Fruit fly (Drosophila melanogaster): ENCODE results near the gene Rpt2.

The Rpt2 gene

DNA sequence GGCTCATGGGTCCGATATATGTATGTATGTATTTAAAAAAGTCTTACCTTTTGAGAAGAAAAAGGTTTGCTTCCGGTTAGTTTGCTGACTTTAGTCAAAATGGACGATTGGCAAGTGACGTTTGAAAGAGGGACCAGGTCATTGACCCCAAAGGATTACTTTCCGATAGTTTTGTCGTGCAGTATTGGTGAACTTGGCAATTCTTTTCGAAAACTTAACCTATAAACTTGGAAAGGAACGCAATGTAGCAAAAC lies 2.0 kb upstream of the Rpt2 start, which contains the start of gene RpS19b:
Gene RpS19b (minus strand): TSS at position 101 of the 254 bp plus-strand sequence.
- TF ChIP-seq CG9705 (GFP tag; optimal IDR thresholded peaks at IDR 0.05) (no peak), tai (GFP tag; optimal IDR thresholded peaks at IDR 0.05) (no peak), dl (GFP tag; optimal IDR thresholded peaks at IDR 0.05; ENCODE audit: insufficient read depth in 1 of 2, partially characterized antibody in 2 of 2) (no peak), dsf (GFP tag; optimal IDR thresholded peaks at IDR 0.05; ENCODE audit: borderline replicate concordance) (no peak), Mio (GFP tag; optimal IDR thresholded peaks at IDR 0.05) (no peak), Vsx2 (GFP tag; optimal IDR thresholded peaks at IDR 0.05; ENCODE audit: partially characterized antibody) (no peak), foxo (GFP tag; optimal IDR thresholded peaks at IDR 0.05) (no peak), N (GFP tag; optimal IDR thresholded peaks at IDR 0.05) (no peak), usp (GFP tag; optimal IDR thresholded peaks at IDR 0.05) (no peak)

dm6 chr3R:23928950-23929602 lies 2.3 kb downstream of the Rpt2 start, which contains the start of the genes CG43998, CG43999 and CG31142:
TSS of gene CG43998 (minus strand) at chr3R:23929000.
TSS of gene CG43999 (minus strand) at chr3R:23929000.
TSS of gene CG31142 (plus strand) at chr3R:23929243.
- peak; percentile 4 for TF ChIP-seq rgr (GFP tag; optimal IDR thresholded peaks at IDR 0.05)
- TF ChIP-seq HLH106 (tag; optimal IDR thresholded peaks at IDR 0.05), result peak; percentile 0
- peak; percentile 73 for TF ChIP-seq woc (GFP tag; optimal IDR thresholded peaks at IDR 0.05)
- TF ChIP-seq OdsH (GFP tag; optimal IDR thresholded peaks at IDR 0.05), result no peak
- TF ChIP-seq CG32264 (GFP tag; optimal IDR thresholded peaks at IDR 0.05), result no peak

dm6 chr3R:23927429-23927828 lies 3.9 kb downstream of the Rpt2 start, which contains the start of gene CG13601:
TSS of gene CG13601 (minus strand) at chr3R:23927634.
- no peak for TF ChIP-seq Rel (GFP tag; optimal IDR thresholded peaks at IDR 0.05)
- no peak for TF ChIP-seq Rel (tag; optimal IDR thresholded peaks at IDR 0.05)
- no peak for TF ChIP-seq Myc (optimal IDR thresholded peaks at IDR 0.05)
- TF ChIP-seq h (GFP tag; optimal IDR thresholded peaks at IDR 0.05), result peak; percentile 4
- no peak for TF ChIP-seq dmrt93B (GFP tag; optimal IDR thresholded peaks at IDR 0.05)
- peak; percentile 26 for TF ChIP-seq HLH106 (tag; optimal IDR thresholded peaks at IDR 0.05)
- TF ChIP-seq OdsH (GFP tag; optimal IDR thresholded peaks at IDR 0.05), result peak; percentile 17
- peak; percentile 31 for TF ChIP-seq Hr83 (GFP tag; optimal IDR thresholded peaks at IDR 0.05; ENCODE audit: poor library complexity, severe bottlenecking)
- peak; percentile 3 for TF ChIP-seq woc (GFP tag; optimal IDR thresholded peaks at IDR 0.05)
- TF ChIP-seq rgr (GFP tag; optimal IDR thresholded peaks at IDR 0.05), result peak; percentile 5
- TF ChIP-seq Jra (GFP tag; optimal IDR thresholded peaks at IDR 0.05), result peak; percentile 21
- peak in 1 of 2 experiments; percentile 47 for TF ChIP-seq foxo (GFP tag; optimal IDR thresholded peaks at IDR 0.05)
- TF ChIP-seq sv (GFP tag; optimal IDR thresholded peaks at IDR 0.05), result peak; percentile 16
- TF ChIP-seq ey (GFP tag; optimal IDR thresholded peaks at IDR 0.05), result peak; percentile 23

dm6 chr3R:23924200-23924599 lies 7.2 kb downstream of the Rpt2 start, which contains the start of gene Ndc1:
TSS of gene Ndc1 (plus strand) at chr3R:23924399.
- no peak for TF ChIP-seq ey (GFP tag; optimal IDR thresholded peaks at IDR 0.05)
- TF ChIP-seq br (GFP tag; optimal IDR thresholded peaks at IDR 0.05), result no peak
- TF ChIP-seq Hr83 (GFP tag; optimal IDR thresholded peaks at IDR 0.05; ENCODE audit: poor library complexity, severe bottlenecking), result no peak
- TF ChIP-seq HLH106 (tag; optimal IDR thresholded peaks at IDR 0.05), result no peak
- no peak for TF ChIP-seq foxo (GFP tag; optimal IDR thresholded peaks at IDR 0.05)
- TF ChIP-seq brk (GFP tag; optimal IDR thresholded peaks at IDR 0.05), result no peak
- TF ChIP-seq Mio (GFP tag; optimal IDR thresholded peaks at IDR 0.05), result no peak
- no peak for TF ChIP-seq psq (GFP tag; optimal IDR thresholded peaks at IDR 0.05)
- TF ChIP-seq Myc (optimal IDR thresholded peaks at IDR 0.05), result no peak
- TF ChIP-seq dl (GFP tag; optimal IDR thresholded peaks at IDR 0.05; ENCODE audit: insufficient read depth in 1 of 2, partially characterized antibody in 2 of 2), result no peak
- no peak for TF ChIP-seq CG9705 (GFP tag; optimal IDR thresholded peaks at IDR 0.05)
- no peak for TF ChIP-seq rgr (GFP tag; optimal IDR thresholded peaks at IDR 0.05)
- no peak for TF ChIP-seq dmrt93B (GFP tag; optimal IDR thresholded peaks at IDR 0.05)
- TF ChIP-seq jim (GFP tag; optimal IDR thresholded peaks at IDR 0.05), result no peak
- TF ChIP-seq Vsx2 (GFP tag; optimal IDR thresholded peaks at IDR 0.05; ENCODE audit: partially characterized antibody), result no peak
- TF ChIP-seq Rel (GFP tag; optimal IDR thresholded peaks at IDR 0.05), result no peak
- TF ChIP-seq Rel (tag; optimal IDR thresholded peaks at IDR 0.05), result no peak
- no peak for TF ChIP-seq Dif (GFP tag; optimal IDR thresholded peaks at IDR 0.05; ENCODE audit: partially characterized antibody)
- no peak for TF ChIP-seq Sp1 (GFP tag; optimal IDR thresholded peaks at IDR 0.05)
- TF ChIP-seq Hnf4 (GFP tag; optimal IDR thresholded peaks at IDR 0.05), result no peak
- no peak for TF ChIP-seq sage (GFP tag; optimal IDR thresholded peaks at IDR 0.05)
